Worm (Caenorhabditis elegans): ENCODE data around the gene eff-1.
A peak's percentile ranks its signal among the peaks of the same experiment; 100 is the strongest.

The eff-1 gene

DNA sequence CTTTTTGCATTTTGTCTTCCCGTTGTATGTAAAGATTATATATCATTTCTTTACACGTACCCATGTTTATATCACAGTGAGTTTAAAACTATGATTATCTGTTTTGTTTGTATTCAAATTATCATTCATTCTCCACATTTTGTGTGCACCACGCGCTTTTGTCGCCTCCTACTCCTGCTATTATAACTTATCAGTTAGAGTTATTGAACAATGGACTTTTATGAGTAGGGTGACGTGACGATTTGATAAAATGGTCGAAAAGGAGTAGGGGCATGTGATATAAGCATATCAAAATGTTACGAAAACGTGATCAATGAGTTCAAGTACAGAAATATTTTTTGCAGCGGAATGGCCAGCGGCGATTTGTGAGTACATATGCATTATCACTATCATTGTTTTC lies 36.4 kb downstream of the eff-1 start (continued):
- no peak for TF ChIP-seq Y116A8C.19 (tag; optimal IDR thresholded peaks at IDR 0.05; ENCODE audit: borderline replicate concordance)
- TF ChIP-seq nhr-77 (tag; optimal IDR thresholded peaks at IDR 0.05): no peak
- TF ChIP-seq lir-3 (tag; optimal IDR thresholded peaks at IDR 0.05; ENCODE audit: poor library complexity): no peak
- peak; percentile 68 for TF ChIP-seq nhr-71 (tag; optimal IDR thresholded peaks at IDR 0.05)
- no peak for TF ChIP-seq sup-37 (GFP tag; optimal IDR thresholded peaks at IDR 0.05)
- TF ChIP-seq zip-4 (GFP tag; optimal IDR thresholded peaks at IDR 0.05): no peak
- TF ChIP-seq nhr-90 (tag; optimal IDR thresholded peaks at IDR 0.05; ENCODE audit: poor library complexity): peak; percentile 59
- peak; percentile 38 for TF ChIP-seq nhr-19 (GFP tag; conservative IDR thresholded peaks at IDR 0.05)
- no peak for TF ChIP-seq aha-1 (tag; optimal IDR thresholded peaks at IDR 0.05)
- TF ChIP-seq pax-3 (tag; optimal IDR thresholded peaks at IDR 0.05): peak; percentile 2
- no peak for TF ChIP-seq zag-1 (tag; optimal IDR thresholded peaks at IDR 0.05)
- TF ChIP-seq elt-3 (tag; optimal IDR thresholded peaks at IDR 0.05): no peak
- TF ChIP-seq elt-2 (tag; optimal IDR thresholded peaks at IDR 0.05): peak; percentile 99
- no peak for TF ChIP-seq C34B4.2 (tag; optimal IDR thresholded peaks at IDR 0.05)
- TF ChIP-seq tlp-1 (tag; optimal IDR thresholded peaks at IDR 0.05): peak; percentile 2
- TF ChIP-seq jun-1 (tag; optimal IDR thresholded peaks at IDR 0.05): peak; percentile 74
- no peak for TF ChIP-seq dsc-1 (tag; optimal IDR thresholded peaks at IDR 0.05)
- TF ChIP-seq pqm-1 (tag; optimal IDR thresholded peaks at IDR 0.05): peak; percentile 79
- no peak for TF ChIP-seq fkh-8 (tag; optimal IDR thresholded peaks at IDR 0.05)

DNA sequence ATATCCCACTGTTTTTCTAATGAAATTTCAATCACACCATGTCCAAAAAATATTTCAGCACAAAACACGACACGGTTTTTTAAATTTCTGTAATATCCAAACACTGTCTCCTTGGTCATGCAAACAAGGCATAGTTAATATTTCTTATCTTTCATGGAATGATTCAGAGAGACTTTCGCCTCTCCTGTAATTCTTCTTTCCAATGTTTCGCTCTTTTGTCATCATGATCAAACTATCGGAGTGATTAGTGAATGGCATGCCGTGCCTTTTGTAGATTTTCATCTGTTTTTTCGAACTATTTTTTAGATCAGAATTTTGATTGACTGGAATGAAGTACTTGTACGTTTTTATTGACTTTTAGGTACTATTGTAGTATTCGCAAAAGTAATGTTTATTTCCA lies 37.9 kb downstream of the eff-1 start:
- no peak for TF ChIP-seq C16A3.4 (tag; optimal IDR thresholded peaks at IDR 0.05)
- peak; percentile 62 for TF ChIP-seq elt-2 (tag; optimal IDR thresholded peaks at IDR 0.05)
- TF ChIP-seq nhr-19 (GFP tag; conservative IDR thresholded peaks at IDR 0.05): no peak
- no peak for TF ChIP-seq unc-130 (tag; optimal IDR thresholded peaks at IDR 0.05)
- TF ChIP-seq dpl-1 (GFP tag; optimal IDR thresholded peaks at IDR 0.05): no peak
- no peak for TF ChIP-seq egl-27 (tag; optimal IDR thresholded peaks at IDR 0.05)
- TF ChIP-seq rnt-1 (tag; optimal IDR thresholded peaks at IDR 0.05): no peak
- no peak for TF ChIP-seq nhr-85 (tag)
- peak; percentile 67 for TF ChIP-seq pqm-1 (tag; optimal IDR thresholded peaks at IDR 0.05)
- no peak for TF ChIP-seq mef-2 (tag; optimal IDR thresholded peaks at IDR 0.05)
- peak; percentile 33 for TF ChIP-seq nhr-20 (tag; optimal IDR thresholded peaks at IDR 0.05)
- TF ChIP-seq tlp-1 (tag; optimal IDR thresholded peaks at IDR 0.05): no peak

DNA sequence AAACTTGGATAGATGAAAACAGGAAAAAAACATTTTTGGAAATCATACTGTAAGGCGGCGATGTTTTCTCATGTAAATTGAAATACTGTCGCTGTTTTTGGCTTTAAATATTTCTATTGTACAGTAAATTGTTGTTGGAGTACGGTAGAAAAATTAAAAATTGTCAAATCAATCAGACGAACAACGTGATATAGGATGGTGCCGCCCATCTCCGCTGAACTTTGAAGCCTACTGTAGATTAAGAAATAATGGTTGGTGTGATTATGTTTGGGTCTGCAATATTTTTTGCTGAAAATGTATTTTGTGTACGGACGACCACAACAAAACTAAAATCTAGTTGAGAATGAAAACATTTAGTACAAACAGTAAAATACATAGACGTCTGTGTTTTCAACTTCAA lies 39.1 kb downstream of the eff-1 start:
- TF ChIP-seq aly-2 (tag; optimal IDR thresholded peaks at IDR 0.05) (no peak), efl-3 (GFP tag; optimal IDR thresholded peaks at IDR 0.05) (no peak), elt-2 (tag; optimal IDR thresholded peaks at IDR 0.05) (peak; percentile 17), snu-23 (GFP tag; optimal IDR thresholded peaks at IDR 0.05) (no peak), hlh-17 (GFP tag; optimal IDR thresholded peaks at IDR 0.05; ENCODE audit: borderline replicate concordance) (no peak), pax-3 (tag; optimal IDR thresholded peaks at IDR 0.05) (no peak), lsy-2 (tag; optimal IDR thresholded peaks at IDR 0.05) (peak in 1 of 2 experiments; percentile 23), zip-4 (GFP tag; optimal IDR thresholded peaks at IDR 0.05) (no peak)

DNA sequence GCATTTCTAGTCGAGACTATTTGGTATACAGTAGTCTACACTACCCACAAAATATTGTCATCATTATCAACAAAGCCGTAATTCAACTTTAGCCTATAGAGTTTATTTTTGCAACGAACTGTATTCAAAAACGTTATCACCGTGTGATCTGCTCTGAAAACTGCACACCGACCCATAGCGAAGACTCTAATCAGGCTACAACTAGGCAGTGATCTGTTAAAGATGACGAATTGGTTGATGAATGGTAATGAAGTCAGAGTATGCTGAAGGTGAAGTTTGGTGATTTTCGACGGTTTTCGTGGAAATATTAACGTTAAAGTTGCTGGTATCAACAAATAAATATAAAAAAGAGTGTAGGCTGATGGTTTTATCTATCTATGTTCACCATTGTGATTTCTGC lies 40.4 kb downstream of the eff-1 start:
- no peak for TF ChIP-seq ces-1 (GFP tag; optimal IDR thresholded peaks at IDR 0.05)
- no peak for TF ChIP-seq nhr-76 (tag; optimal IDR thresholded peaks at IDR 0.05)
- peak; percentile 64 for TF ChIP-seq elt-2 (tag; optimal IDR thresholded peaks at IDR 0.05)
- TF ChIP-seq fkh-8 (tag; optimal IDR thresholded peaks at IDR 0.05): no peak
- TF ChIP-seq unc-62 (GFP tag; optimal IDR thresholded peaks at IDR 0.05): no peak
- no peak for TF ChIP-seq mep-1 (tag; optimal IDR thresholded peaks at IDR 0.05)
- peak; percentile 0 for TF ChIP-seq nhr-20 (tag; optimal IDR thresholded peaks at IDR 0.05)
- peak; percentile 13 for TF ChIP-seq pqm-1 (tag; optimal IDR thresholded peaks at IDR 0.05)
- no peak for TF ChIP-seq ztf-4 (tag; optimal IDR thresholded peaks at IDR 0.05)
- TF ChIP-seq lin-35 (GFP tag; optimal IDR thresholded peaks at IDR 0.05): no peak

All from whole organism, L1 larva.